Fruit fly (Drosophila melanogaster): ENCODE measurements around the gene PpD6.

PpD6 gene

DNA sequence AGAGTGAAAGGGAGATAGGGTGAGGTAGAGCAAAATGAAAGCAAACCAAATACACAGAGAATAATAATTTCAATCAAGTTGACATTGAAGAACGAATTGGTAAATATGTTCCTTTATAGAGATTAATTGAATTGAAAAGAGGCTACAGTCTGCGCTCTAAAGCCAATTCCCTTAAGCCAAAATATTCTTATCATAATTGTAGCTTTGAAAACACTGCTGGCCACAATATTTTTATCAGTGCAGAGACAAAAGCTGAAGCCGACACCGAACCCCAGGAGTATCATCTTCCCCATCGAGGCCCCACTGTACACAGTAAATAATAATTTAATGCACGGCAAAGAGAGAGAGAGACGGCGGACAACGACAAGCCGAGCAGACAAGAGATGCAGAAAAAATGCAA, 3.6 kb upstream of the PpD6 start (continued):
- TF ChIP-seq CG3919 (GFP tag; optimal IDR thresholded peaks at IDR 0.05) = peak; percentile 85
- peak; percentile 69 for TF ChIP-seq CG11902 (GFP tag; optimal IDR thresholded peaks at IDR 0.05)
- peak; percentile 71 for TF ChIP-seq Smox (GFP tag; optimal IDR thresholded peaks at IDR 0.05)
- TF ChIP-seq Ets21C (GFP tag; optimal IDR thresholded peaks at IDR 0.05) = peak; percentile 30
- no peak for TF ChIP-seq CG6854 (GFP tag; optimal IDR thresholded peaks at IDR 0.05)
- TF ChIP-seq Hr39 (GFP tag; optimal IDR thresholded peaks at IDR 0.05) = peak; percentile 82
- TF ChIP-seq dac (GFP tag; optimal IDR thresholded peaks at IDR 0.05) = peak; percentile 31
- TF ChIP-seq CG1621 (tag; optimal IDR thresholded peaks at IDR 0.05) = no peak
- TF ChIP-seq CG11294 (GFP tag; IDR thresholded peaks at IDR 0.05) = peak; percentile 84
- peak; percentile 79 for TF ChIP-seq CG10631 (GFP tag; optimal IDR thresholded peaks at IDR 0.05)
- peak; percentile 80 for TF ChIP-seq CG6276 (GFP tag; optimal IDR thresholded peaks at IDR 0.05)
- peak; percentile 81 for TF ChIP-seq CG31627 (GFP tag; optimal IDR thresholded peaks at IDR 0.05)

dm6 chr2L:3107988-3108678, 1.3 kb upstream of the PpD6 start:
- TF ChIP-seq CG11294 (GFP tag; IDR thresholded peaks at IDR 0.05) (no peak), Blimp-1 (GFP tag; optimal IDR thresholded peaks at IDR 0.05) (no peak), spab (GFP tag; optimal IDR thresholded peaks at IDR 0.05) (no peak), Met (GFP tag; optimal IDR thresholded peaks at IDR 0.05) (no peak), CG6163 (GFP tag; IDR thresholded peaks at IDR 0.05) (no peak), ss (GFP tag; optimal IDR thresholded peaks at IDR 0.05) (peak in 1 of 2 experiments; percentile 70), Eip78C (GFP tag) (peak; percentile 40), dac (GFP tag; optimal IDR thresholded peaks at IDR 0.05) (no peak), Sox15 (GFP tag; optimal IDR thresholded peaks at IDR 0.05) (no peak), acj6 (GFP tag; optimal IDR thresholded peaks at IDR 0.05) (no peak), CG6808 (GFP tag; optimal IDR thresholded peaks at IDR 0.05) (no peak), Hr39 (GFP tag; optimal IDR thresholded peaks at IDR 0.05) (no peak), net (GFP tag; optimal IDR thresholded peaks at IDR 0.05) (no peak), fkh (GFP tag; optimal IDR thresholded peaks at IDR 0.05) (peak; percentile 61), esn (GFP tag; optimal IDR thresholded peaks at IDR 0.05) (no peak), CG31627 (GFP tag; optimal IDR thresholded peaks at IDR 0.05) (no peak), CG32006 (GFP tag; optimal IDR thresholded peaks at IDR 0.05) (no peak), fd85E (GFP tag; optimal IDR thresholded peaks at IDR 0.05) (no peak), salr (GFP tag; optimal IDR thresholded peaks at IDR 0.05) (no peak), CG15336 (GFP tag; IDR thresholded peaks at IDR 0.05) (0 out of 2 replicates have a peak, but pooled peaks have one; percentile 9), Ets21C (GFP tag; optimal IDR thresholded peaks at IDR 0.05) (no peak), CG34406 (GFP tag; optimal IDR thresholded peaks at IDR 0.05) (no peak), CG4318 (GFP tag; optimal IDR thresholded peaks at IDR 0.05) (no peak), Hr38 (GFP tag; optimal IDR thresholded peaks at IDR 0.05) (no peak), CG8319 (GFP tag; optimal IDR thresholded peaks at IDR 0.05) (no peak), Smox (GFP tag; optimal IDR thresholded peaks at IDR 0.05) (no peak), CG11762 (GFP tag; optimal IDR thresholded peaks at IDR 0.05; ENCODE audit: insufficient read depth) (no peak), Ets96B (tag; optimal IDR thresholded peaks at IDR 0.05) (no peak), CG16779 (tag; optimal IDR thresholded peaks at IDR 0.05) (no peak), CG3032 (tag; optimal IDR thresholded peaks at IDR 0.05) (no peak), topi (GFP tag; optimal IDR thresholded peaks at IDR 0.05) (no peak), CG9139 (GFP tag; optimal IDR thresholded peaks at IDR 0.05) (no peak), CG6854 (GFP tag; optimal IDR thresholded peaks at IDR 0.05) (no peak), Eip75B (GFP tag; optimal IDR thresholded peaks at IDR 0.05) (no peak), Hr4 (GFP tag; optimal IDR thresholded peaks at IDR 0.05) (no peak), lz (GFP tag; optimal IDR thresholded peaks at IDR 0.05) (no peak), dsx (GFP tag; optimal IDR thresholded peaks at IDR 0.05; ENCODE audit: poor library complexity, severe bottlenecking) (peak; percentile 2), CG8119 (GFP tag; IDR thresholded peaks at IDR 0.05) (no peak), Eip93F (GFP tag; optimal IDR thresholded peaks at IDR 0.05) (no peak), CG3919 (GFP tag; optimal IDR thresholded peaks at IDR 0.05) (no peak), CG10669 (GFP tag; optimal IDR thresholded peaks at IDR 0.05) (no peak), vri (GFP tag; optimal IDR thresholded peaks at IDR 0.05) (no peak), eg (GFP tag; IDR thresholded peaks at IDR 0.05) (peak; percentile 25; the same call in 1 of the 3 replicates), CG6792 (GFP tag; optimal IDR thresholded peaks at IDR 0.05) (no peak)

All from whole organism, prepupa.